Fruit fly (Drosophila melanogaster): ENCODE data around the gene CG11279.

CG11279 gene

dm6 chr3L:13032085-13032914 lies 14.5 kb upstream of the CG11279 start (continued):
- no peak for TF ChIP-seq fd59A (GFP tag; optimal IDR thresholded peaks at IDR 0.05)
- TF ChIP-seq Lpt (GFP tag; optimal IDR thresholded peaks at IDR 0.05) = peak; percentile 18
- TF ChIP-seq Eip78C (GFP tag) = peak; percentile 54
- TF ChIP-seq dsx (GFP tag; optimal IDR thresholded peaks at IDR 0.05; ENCODE audit: poor library complexity, severe bottlenecking) = no peak
- TF ChIP-seq Sox14 (GFP tag; optimal IDR thresholded peaks at IDR 0.05) = no peak
- no peak for TF ChIP-seq CG7368 (GFP tag; optimal IDR thresholded peaks at IDR 0.05)
- TF ChIP-seq CG32006 (GFP tag; optimal IDR thresholded peaks at IDR 0.05) = peak; percentile 59
- TF ChIP-seq CG11902 (GFP tag; optimal IDR thresholded peaks at IDR 0.05) = no peak
- no peak for TF ChIP-seq Ets21C (GFP tag; optimal IDR thresholded peaks at IDR 0.05)
- no peak for TF ChIP-seq Smox (GFP tag; optimal IDR thresholded peaks at IDR 0.05)
- peak; percentile 66 for TF ChIP-seq esn (GFP tag; optimal IDR thresholded peaks at IDR 0.05)
- TF ChIP-seq CG6854 (GFP tag; optimal IDR thresholded peaks at IDR 0.05) = no peak
- no peak for TF ChIP-seq CG8119 (GFP tag; IDR thresholded peaks at IDR 0.05)
- no peak for TF ChIP-seq CG16779 (tag; optimal IDR thresholded peaks at IDR 0.05)
- TF ChIP-seq topi (GFP tag; optimal IDR thresholded peaks at IDR 0.05) = peak; percentile 35
- no peak for TF ChIP-seq vri (GFP tag; optimal IDR thresholded peaks at IDR 0.05)
- TF ChIP-seq fkh (GFP tag; optimal IDR thresholded peaks at IDR 0.05) = peak; percentile 86
- no peak for TF ChIP-seq Sox15 (GFP tag; optimal IDR thresholded peaks at IDR 0.05)
- TF ChIP-seq eg (GFP tag; IDR thresholded peaks at IDR 0.05) = no peak
- TF ChIP-seq CG6792 (GFP tag; optimal IDR thresholded peaks at IDR 0.05) = peak; percentile 11
- TF ChIP-seq CG6276 (GFP tag; optimal IDR thresholded peaks at IDR 0.05) = peak; percentile 5

dm6 chr3L:13032915-13033282 lies 13.9 kb upstream of the CG11279 start:
- no peak for TF ChIP-seq Blimp-1 (GFP tag; optimal IDR thresholded peaks at IDR 0.05)
- peak; percentile 11 for TF ChIP-seq CG10631 (GFP tag; optimal IDR thresholded peaks at IDR 0.05)

dm6 chr3L:13033361-13033760 lies 13.4 kb upstream of the CG11279 start:
- TF ChIP-seq CG4318 (GFP tag; optimal IDR thresholded peaks at IDR 0.05) = no peak
- no peak for TF ChIP-seq CG16779 (tag; optimal IDR thresholded peaks at IDR 0.05)
- no peak for TF ChIP-seq CG11762 (GFP tag; optimal IDR thresholded peaks at IDR 0.05; ENCODE audit: insufficient read depth)
- no peak for TF ChIP-seq CG8319 (GFP tag; optimal IDR thresholded peaks at IDR 0.05)
- TF ChIP-seq eg (GFP tag; IDR thresholded peaks at IDR 0.05) = no peak
- TF ChIP-seq CG1621 (tag; optimal IDR thresholded peaks at IDR 0.05) = no peak
- no peak for TF ChIP-seq acj6 (GFP tag; optimal IDR thresholded peaks at IDR 0.05)

dm6 chr3L:13036706-13037457 lies 9.9 kb upstream of the CG11279 start, which contains the start of gene Srrm1:
Gene Srrm1, plus strand, starts transcription at chr3L:13036821.
- no peak for TF ChIP-seq Sox14 (GFP tag; optimal IDR thresholded peaks at IDR 0.05)
- TF ChIP-seq CG31627 (GFP tag; optimal IDR thresholded peaks at IDR 0.05) = peak; percentile 40
- peak; percentile 10 for TF ChIP-seq Hr39 (GFP tag; optimal IDR thresholded peaks at IDR 0.05)
- no peak for TF ChIP-seq spab (GFP tag; optimal IDR thresholded peaks at IDR 0.05)
- TF ChIP-seq CG15336 (GFP tag; IDR thresholded peaks at IDR 0.05) = 0 out of 2 replicates have a peak, but pooled peaks have one; percentile 13
- peak; percentile 15 for TF ChIP-seq Met (GFP tag; optimal IDR thresholded peaks at IDR 0.05)
- TF ChIP-seq topi (GFP tag; optimal IDR thresholded peaks at IDR 0.05) = peak; percentile 21
- TF ChIP-seq svp (GFP tag) = peak; percentile 69
- TF ChIP-seq ss (GFP tag; optimal IDR thresholded peaks at IDR 0.05) = peak in 1 of 2 experiments; percentile 8
- TF ChIP-seq cyc (GFP tag; optimal IDR thresholded peaks at IDR 0.05) = peak; percentile 24
- TF ChIP-seq CG8632 (GFP tag; optimal IDR thresholded peaks at IDR 0.05) = no peak
- TF ChIP-seq CG3919 (GFP tag; optimal IDR thresholded peaks at IDR 0.05) = peak; percentile 6
- TF ChIP-seq CG6792 (GFP tag; optimal IDR thresholded peaks at IDR 0.05) = no peak
- peak; percentile 2 for TF ChIP-seq Eip78C (GFP tag)
- peak; percentile 49 for TF ChIP-seq lz (GFP tag; optimal IDR thresholded peaks at IDR 0.05)
- TF ChIP-seq esn (GFP tag; optimal IDR thresholded peaks at IDR 0.05) = peak; percentile 40
- no peak for TF ChIP-seq Sox15 (GFP tag; optimal IDR thresholded peaks at IDR 0.05)
- no peak for TF ChIP-seq CG16779 (tag; optimal IDR thresholded peaks at IDR 0.05)
